Fruit fly (Drosophila melanogaster) S2 (cell line): ENCODE data around the gene Sf3b1.

Experiments used
- CG8478 ChIP-seq: fragments of >200 bp; optimal IDR thresholded peaks from 2 replicates; lab custom pipeline; 2018
- CTCF ChIP-seq, 2 experiments: fragments of >200 bp; optimal IDR thresholded peaks; 2 replicates each; lab custom pipeline; 2018

dm6 chr2L:526924-527307 is 41.2 kb upstream of the Sf3b1 start:
- TF ChIP-seq CG8478: no peak
- TF ChIP-seq CTCF (optimal IDR thresholded peaks at IDR 0.05; lab: Kevin White, UChicago): no peak
